Worm (Caenorhabditis elegans) whole organism, L1 larva: ENCODE data around the gene W04E12.5.

Experiments used
- aly-2 ChIP-seq: fragments of 150-350 bp; optimal IDR thresholded peaks from 2 replicates; lab custom pipeline; 2014; ENCODE audit warnings: missing biosample characterization, missing genetic modification characterization
- ceh-82 ChIP-seq, 3 experiments: fragments of 150-350 bp in 1 of 3; sonication (generic microtip) in 2 of 3; optimal IDR thresholded peaks; 2 replicates each; lab custom pipeline; 2014 to 2017; ENCODE audit warnings: missing biosample characterization in 3 of 3, missing genetic modification characterization in 3 of 3
- efl-3 ChIP-seq: fragments of 200-800 bp; sonication (Bioruptor generic); optimal IDR thresholded peaks from 2 replicates; lab custom pipeline; 2018; ENCODE audit warnings: mild to moderate bottlenecking, missing genetic modification characterization, missing compliant biosample characterization
- fkh-10 ChIP-seq: sonication (generic microtip); optimal IDR thresholded peaks from 2 replicates; lab custom pipeline; 2017; ENCODE audit warnings: missing biosample characterization, missing genetic modification reagents, missing genetic modification characterization
- lin-13 ChIP-seq: fragments of 150-350 bp; optimal IDR thresholded peaks from 2 replicates; lab custom pipeline; 2014; ENCODE audit warnings: missing biosample characterization, missing genetic modification reagents, missing genetic modification characterization
- lin-35 ChIP-seq, 2 experiments: fragments of 150-350 bp; optimal IDR thresholded peaks; 2 replicates each; lab custom pipeline; 2014; ENCODE audit warnings: missing biosample characterization in 2 of 2, missing genetic modification characterization in 2 of 2, missing genetic modification reagents in 2 of 2
- nhr-71 ChIP-seq: sonication (generic microtip); optimal IDR thresholded peaks from 2 replicates; lab custom pipeline; 2016; ENCODE audit warnings: mild to moderate bottlenecking, missing genetic modification characterization, moderate library complexity, missing compliant biosample characterization
- skn-1 ChIP-seq: fragments of 150-350 bp; optimal IDR thresholded peaks from 2 replicates; lab custom pipeline; 2014; ENCODE audit warnings: missing biosample characterization, missing genetic modification characterization
- snu-23 ChIP-seq: sonication (generic microtip); optimal IDR thresholded peaks from 2 replicates; lab custom pipeline; 2016; ENCODE audit warnings: missing genetic modification characterization, missing compliant biosample characterization
- ztf-11 ChIP-seq, 2 experiments: sonication (generic microtip); optimal IDR thresholded peaks; 2 replicates each; lab custom pipeline; 2016 to 2017; ENCODE audit warnings: missing genetic modification characterization in 2 of 2, missing biosample characterization in 1 of 2, missing compliant biosample characterization in 1 of 2
- ztf-4 ChIP-seq: fragments of 150-350 bp; optimal IDR thresholded peaks from 2 replicates; lab custom pipeline; 2014; ENCODE audit warnings: missing biosample characterization, missing genetic modification characterization

DNA sequence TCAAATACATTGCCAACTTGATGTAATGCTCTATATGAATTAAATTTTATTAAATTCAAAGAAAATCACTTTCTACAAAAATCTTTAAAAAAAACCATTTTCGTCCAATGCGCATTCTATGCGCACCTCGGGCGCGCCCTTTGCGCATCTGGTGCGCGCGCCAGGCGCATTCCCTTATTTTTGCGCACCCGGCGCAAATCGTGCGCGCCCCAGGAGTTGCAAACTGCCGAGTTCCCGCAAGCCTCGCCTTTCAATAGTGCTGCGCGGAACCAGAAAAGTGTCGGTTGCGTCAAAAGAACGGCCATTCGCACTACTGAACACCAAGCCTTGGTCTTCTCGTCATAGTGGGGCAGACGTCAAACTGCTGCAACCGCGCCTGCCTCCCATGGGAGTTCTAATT, 12.2 kb upstream of the W04E12.5 start:
- TF ChIP-seq fkh-10 (GFP tag; lab: Kevin White, UChicago), result no peak
- no peak for TF ChIP-seq efl-3
- TF ChIP-seq ceh-82 (tag; optimal IDR thresholded peaks at IDR 0.05; lab: Kevin White, UChicago), result no peak
- no peak for TF ChIP-seq ztf-11 (tag; optimal IDR thresholded peaks at IDR 0.05; lab: Kevin White, UChicago)
- no peak for TF ChIP-seq lin-13 (GFP tag; lab: Kevin White, UChicago)
- TF ChIP-seq snu-23, result no peak
- TF ChIP-seq lin-35 (GFP tag; optimal IDR thresholded peaks at IDR 0.05; lab: Kevin White, UChicago), result no peak
- no peak for TF ChIP-seq ztf-4
- TF ChIP-seq skn-1 (tag; lab: Kevin White, UChicago), result no peak
- no peak for TF ChIP-seq nhr-71 (tag; lab: Kevin White, UChicago)
- no peak for TF ChIP-seq aly-2 (tag; lab: Kevin White, UChicago)
